Worm (Caenorhabditis elegans): ENCODE results near the gene clec-70.

clec-70 gene

ce11 chrIV:3917405-3917804 lies 15.1 kb upstream of the clec-70 start, which contains the start of gene F56D6.14:
Gene F56D6.14, plus strand, starts transcription at chrIV:3917705.
- TF ChIP-seq mab-5 (tag; optimal IDR thresholded peaks at IDR 0.05) (no peak), nhr-237 (tag; optimal IDR thresholded peaks at IDR 0.05) (no peak), ceh-39 (tag; optimal IDR thresholded peaks at IDR 0.05) (no peak), nhr-28 (tag; optimal IDR thresholded peaks at IDR 0.05) (no peak), drap-1 (GFP tag; optimal IDR thresholded peaks at IDR 0.05) (no peak), sem-2 (GFP tag; optimal IDR thresholded peaks at IDR 0.05) (no peak), ceh-83 (GFP tag; optimal IDR thresholded peaks at IDR 0.05) (no peak), nhr-76 (tag; optimal IDR thresholded peaks at IDR 0.05) (no peak), elt-3 (tag; optimal IDR thresholded peaks at IDR 0.05) (no peak), unc-39 (tag; optimal IDR thresholded peaks at IDR 0.05) (no peak), ham-2 (GFP tag; optimal IDR thresholded peaks at IDR 0.05) (no peak), unc-120 (tag; optimal IDR thresholded peaks at IDR 0.05; ENCODE audit: poor library complexity, severe bottlenecking) (no peak), ceh-43 (GFP tag; optimal IDR thresholded peaks at IDR 0.05) (no peak), hlh-1 (tag; optimal IDR thresholded peaks at IDR 0.05) (no peak), sptf-1 (tag; optimal IDR thresholded peaks at IDR 0.05) (no peak), tbx-8 (GFP tag; optimal IDR thresholded peaks at IDR 0.05) (no peak), mep-1 (tag; optimal IDR thresholded peaks at IDR 0.05) (no peak)

ce11 chrIV:3918160-3918559 lies 14.3 kb upstream of the clec-70 start, which contains the start of gene F56D6.23:
Gene F56D6.23, plus strand, starts transcription at chrIV:3918460.
- TF ChIP-seq M03D4.4 (tag; optimal IDR thresholded peaks at IDR 0.05) (no peak), nhr-2 (tag; optimal IDR thresholded peaks at IDR 0.05) (no peak), snpc-4 (tag; optimal IDR thresholded peaks at IDR 0.05) (no peak), sem-2 (GFP tag; optimal IDR thresholded peaks at IDR 0.05) (no peak), zip-8 (tag; optimal IDR thresholded peaks at IDR 0.05) (no peak)

DNA sequence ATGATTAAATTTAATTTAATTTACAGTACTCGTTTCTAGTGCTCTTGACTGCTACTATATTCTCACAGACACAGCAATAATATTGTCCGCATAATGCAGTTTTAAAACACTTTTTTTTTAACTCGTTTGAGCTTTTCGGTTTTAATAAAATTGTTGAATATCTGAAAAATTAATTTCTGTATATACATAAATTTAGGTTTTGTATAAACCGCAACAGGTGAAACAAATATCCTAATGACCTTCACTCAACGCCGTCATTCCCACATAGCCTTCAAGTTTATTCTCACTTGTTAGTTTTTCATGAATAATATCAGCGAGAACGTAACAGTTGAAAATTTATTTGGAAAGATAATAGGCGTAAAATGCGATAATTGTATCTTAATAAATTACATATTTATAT lies 13.0 kb upstream of the clec-70 start, which contains the start of gene srz-19:
TSS of gene srz-19 (plus strand) at position 301 of the 400 bp plus-strand sequence.
- TF ChIP-seq nhr-12 (tag; optimal IDR thresholded peaks at IDR 0.05) (no peak), drap-1 (GFP tag; optimal IDR thresholded peaks at IDR 0.05) (no peak), hlh-1 (tag; optimal IDR thresholded peaks at IDR 0.05) (no peak), ceh-39 (tag; optimal IDR thresholded peaks at IDR 0.05) (no peak), nhr-2 (tag; optimal IDR thresholded peaks at IDR 0.05) (no peak), lsy-2 (tag; optimal IDR thresholded peaks at IDR 0.05) (no peak), ham-2 (GFP tag; optimal IDR thresholded peaks at IDR 0.05) (no peak), zip-8 (tag; optimal IDR thresholded peaks at IDR 0.05) (no peak), M03D4.4 (tag; optimal IDR thresholded peaks at IDR 0.05) (no peak), lin-13 (tag; optimal IDR thresholded peaks at IDR 0.05) (no peak), unc-39 (tag; optimal IDR thresholded peaks at IDR 0.05) (no peak), elt-3 (tag; optimal IDR thresholded peaks at IDR 0.05) (no peak), snpc-4 (tag; optimal IDR thresholded peaks at IDR 0.05) (no peak), elt-1 (tag; optimal IDR thresholded peaks at IDR 0.05; ENCODE audit: borderline replicate concordance, insufficient read depth) (no peak)

ce11 chrIV:3921898-3922297 lies 10.6 kb upstream of the clec-70 start, which contains the start of gene clec-67:
Gene clec-67, plus strand, starts transcription at chrIV:3922165.
- TF ChIP-seq tbx-8 (GFP tag; optimal IDR thresholded peaks at IDR 0.05): no peak
- no peak for TF ChIP-seq ces-1 (GFP tag; optimal IDR thresholded peaks at IDR 0.05)
- no peak for TF ChIP-seq zip-8 (tag; optimal IDR thresholded peaks at IDR 0.05)
- TF ChIP-seq ceh-83 (GFP tag; optimal IDR thresholded peaks at IDR 0.05): no peak
- TF ChIP-seq nhr-12 (tag; optimal IDR thresholded peaks at IDR 0.05): no peak
- no peak for TF ChIP-seq ceh-43 (GFP tag; optimal IDR thresholded peaks at IDR 0.05)
- TF ChIP-seq ztf-11 (tag; optimal IDR thresholded peaks at IDR 0.05): no peak

ce11 chrIV:3926117-3926516 lies 6.4 kb upstream of the clec-70 start, which contains the start of gene clec-68:
Gene clec-68, plus strand, starts transcription at chrIV:3926417.
- TF ChIP-seq snpc-4 (tag; optimal IDR thresholded peaks at IDR 0.05) (no peak), mab-5 (tag; optimal IDR thresholded peaks at IDR 0.05) (no peak), mls-2 (tag; optimal IDR thresholded peaks at IDR 0.05) (no peak), nhr-76 (tag; optimal IDR thresholded peaks at IDR 0.05) (no peak), nhr-12 (tag; optimal IDR thresholded peaks at IDR 0.05) (no peak), sptf-1 (tag; optimal IDR thresholded peaks at IDR 0.05) (no peak), unc-120 (tag; optimal IDR thresholded peaks at IDR 0.05; ENCODE audit: poor library complexity, severe bottlenecking) (no peak), elt-3 (tag; optimal IDR thresholded peaks at IDR 0.05) (no peak), flh-1 (GFP tag; optimal IDR thresholded peaks at IDR 0.05) (no peak), lsy-2 (tag; optimal IDR thresholded peaks at IDR 0.05) (no peak)

ce11 chrIV:3937097-3937496 lies 4.6 kb downstream of the clec-70 start, which contains the start of gene clec-71:
Gene clec-71, plus strand, starts transcription at chrIV:3937458.
- no peak for TF ChIP-seq nhr-76 (tag; optimal IDR thresholded peaks at IDR 0.05)
- TF ChIP-seq sem-2 (GFP tag; optimal IDR thresholded peaks at IDR 0.05): no peak
- TF ChIP-seq mab-5 (tag; optimal IDR thresholded peaks at IDR 0.05): no peak
- no peak for TF ChIP-seq lsy-2 (tag; optimal IDR thresholded peaks at IDR 0.05)
- TF ChIP-seq hlh-1 (tag; optimal IDR thresholded peaks at IDR 0.05): no peak
- TF ChIP-seq drap-1 (GFP tag; optimal IDR thresholded peaks at IDR 0.05): no peak
- no peak for TF ChIP-seq blmp-1 (tag; optimal IDR thresholded peaks at IDR 0.05)
- no peak for TF ChIP-seq cnd-1 (tag; optimal IDR thresholded peaks at IDR 0.05)
- no peak for TF ChIP-seq sptf-1 (tag; optimal IDR thresholded peaks at IDR 0.05)
- no peak for TF ChIP-seq elt-3 (tag; optimal IDR thresholded peaks at IDR 0.05)
- TF ChIP-seq zip-8 (tag; optimal IDR thresholded peaks at IDR 0.05): no peak

All from whole organism, mixed stage, embryonic.